Worm (Caenorhabditis elegans): ENCODE measurements around the gene Y54G9A.7.

Gene Y54G9A.7

DNA sequence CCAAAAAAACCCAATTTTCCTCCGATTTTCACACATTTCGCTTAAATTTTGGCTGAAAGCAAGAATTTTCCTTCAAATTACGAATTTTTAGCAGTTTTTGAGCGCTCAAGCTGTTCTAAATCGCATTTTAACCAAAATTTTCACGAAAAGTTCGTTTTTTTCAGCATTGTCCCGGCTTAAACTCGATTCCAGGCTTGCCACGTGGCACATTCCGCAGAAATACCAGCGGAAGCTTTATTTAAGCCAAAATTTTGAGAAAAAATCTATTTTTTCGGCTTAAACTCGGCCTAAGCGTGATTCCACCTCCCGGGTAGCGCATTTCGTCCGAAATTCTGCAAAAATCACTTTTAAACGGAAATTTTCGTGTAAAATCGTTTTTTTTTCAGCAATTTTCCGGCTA lies 1.8 kb downstream of the Y54G9A.7 start:
- TF ChIP-seq peb-1 (tag; optimal IDR thresholded peaks at IDR 0.05) = no peak
- TF ChIP-seq alr-1 (tag; optimal IDR thresholded peaks at IDR 0.05) = no peak
- no peak for TF ChIP-seq mbf-1 (tag; optimal IDR thresholded peaks at IDR 0.05)
- TF ChIP-seq sma-9 (GFP tag; optimal IDR thresholded peaks at IDR 0.05) = no peak
- TF ChIP-seq sma-9 (tag; optimal IDR thresholded peaks at IDR 0.05) = no peak
- no peak for TF ChIP-seq nhr-237 (tag; optimal IDR thresholded peaks at IDR 0.05)
- no peak for TF ChIP-seq ztf-4 (tag; optimal IDR thresholded peaks at IDR 0.05)
- no peak for TF ChIP-seq ceh-16 (tag; optimal IDR thresholded peaks at IDR 0.05)
- TF ChIP-seq fos-1 (tag; optimal IDR thresholded peaks at IDR 0.05) = no peak

DNA sequence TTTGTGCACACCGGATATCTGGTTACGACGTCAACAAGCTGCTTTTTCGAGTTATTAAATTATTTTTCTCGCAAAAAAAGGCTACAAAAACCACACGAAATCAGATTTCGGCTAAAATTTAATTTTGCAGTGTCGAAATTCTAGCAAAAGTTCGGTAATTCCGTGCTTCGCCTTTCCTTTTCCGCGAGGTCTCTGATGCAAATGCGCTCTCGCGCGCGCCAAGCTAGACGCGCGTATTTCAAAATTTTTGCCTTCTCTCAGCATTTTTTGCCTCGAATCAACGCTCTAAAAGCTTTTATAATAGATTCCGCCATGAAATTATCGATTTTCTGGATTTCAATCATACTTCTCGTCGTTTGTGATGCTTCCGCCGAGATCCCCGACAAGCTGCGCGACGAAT lies 2.8 kb downstream of the Y54G9A.7 start, which contains the start of gene Y54G9A.5:
Y54G9A.5 (plus strand) TSS at position 245 of the 400 bp plus-strand sequence.
- TF ChIP-seq elt-3 (tag; optimal IDR thresholded peaks at IDR 0.05) (no peak), unc-39 (tag; optimal IDR thresholded peaks at IDR 0.05) (no peak), peb-1 (tag; optimal IDR thresholded peaks at IDR 0.05) (no peak), aly-2 (tag; optimal IDR thresholded peaks at IDR 0.05) (no peak), unc-55 (GFP tag; optimal IDR thresholded peaks at IDR 0.05) (no peak), nhr-11 (tag; optimal IDR thresholded peaks at IDR 0.05) (no peak), sem-4 (tag; optimal IDR thresholded peaks at IDR 0.05) (no peak), ZK546.5 (tag; optimal IDR thresholded peaks at IDR 0.05) (no peak), ztf-11 (tag; optimal IDR thresholded peaks at IDR 0.05) (no peak), mdl-1 (tag; optimal IDR thresholded peaks at IDR 0.05) (no peak)

DNA sequence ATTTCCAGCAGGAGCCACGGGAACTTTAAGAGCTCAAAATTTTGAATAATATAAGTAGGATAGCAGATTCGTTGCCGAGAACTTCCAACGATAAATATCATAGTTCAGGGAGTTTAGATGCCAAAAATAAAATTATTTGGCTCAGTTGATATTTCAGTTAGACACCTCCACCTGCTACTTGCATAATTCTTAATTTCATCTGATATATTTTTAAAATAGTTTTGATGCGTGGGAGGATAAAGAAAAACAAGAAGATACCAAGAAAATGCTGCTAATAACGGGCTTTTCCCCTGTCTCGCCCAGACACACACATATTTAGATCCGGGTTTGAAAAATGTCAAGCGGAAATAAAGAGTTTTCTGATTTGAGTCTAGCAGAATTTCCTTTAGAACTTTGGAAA lies 4.4 kb downstream of the Y54G9A.7 start, which contains the start of gene sre-46:
sre-46 (minus strand) TSS at position 101 of the 400 bp plus-strand sequence.
- TF ChIP-seq nhr-6 (tag; optimal IDR thresholded peaks at IDR 0.05) (no peak), elt-1 (tag; optimal IDR thresholded peaks at IDR 0.05) (no peak), aly-2 (tag; optimal IDR thresholded peaks at IDR 0.05) (no peak), lsy-2 (tag; optimal IDR thresholded peaks at IDR 0.05) (no peak), zag-1 (tag; optimal IDR thresholded peaks at IDR 0.05) (no peak), gmeb-1 (tag; optimal IDR thresholded peaks at IDR 0.05) (no peak), mab-5 (tag; optimal IDR thresholded peaks at IDR 0.05) (no peak), ztf-1 (GFP tag; conservative IDR thresholded peaks at IDR 0.05) (no peak), blmp-1 (tag; optimal IDR thresholded peaks at IDR 0.05; ENCODE audit: insufficient read depth) (no peak), nhr-25 (tag; optimal IDR thresholded peaks at IDR 0.05) (no peak), mdl-1 (tag; optimal IDR thresholded peaks at IDR 0.05) (no peak), alr-1 (tag; optimal IDR thresholded peaks at IDR 0.05) (no peak), ceh-16 (tag; optimal IDR thresholded peaks at IDR 0.05) (no peak), ztf-11 (tag; optimal IDR thresholded peaks at IDR 0.05) (no peak), egl-27 (tag; optimal IDR thresholded peaks at IDR 0.05) (no peak), lin-13 (GFP tag; optimal IDR thresholded peaks at IDR 0.05) (no peak)

DNA sequence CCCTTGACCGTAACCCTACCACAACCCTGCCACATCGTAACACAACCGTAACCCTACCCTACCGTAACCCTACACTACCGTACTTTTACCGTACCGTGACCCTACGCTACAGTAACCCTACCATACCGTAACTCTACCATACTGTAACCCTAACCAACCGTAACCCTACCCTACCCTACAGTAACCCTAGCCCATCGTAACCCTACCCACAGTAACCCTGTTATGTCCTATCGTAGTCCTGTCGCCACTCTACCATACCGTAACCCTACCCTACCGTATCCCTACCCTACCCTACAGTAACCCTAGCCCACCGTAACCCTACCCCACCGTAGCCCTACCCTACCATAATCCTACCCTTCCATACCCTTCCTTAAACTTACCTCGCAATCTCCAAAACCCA lies 4.9 kb downstream of the Y54G9A.7 start:
- TF ChIP-seq F13H6.1 (tag; optimal IDR thresholded peaks at IDR 0.05) = no peak
- TF ChIP-seq snpc-4 (tag; optimal IDR thresholded peaks at IDR 0.05) = no peak
- no peak for TF ChIP-seq mbf-1 (tag; optimal IDR thresholded peaks at IDR 0.05)
- TF ChIP-seq elt-1 (tag; optimal IDR thresholded peaks at IDR 0.05) = no peak
- TF ChIP-seq nhr-237 (tag; optimal IDR thresholded peaks at IDR 0.05) = no peak
- no peak for TF ChIP-seq lsy-2 (tag; optimal IDR thresholded peaks at IDR 0.05)
- TF ChIP-seq gmeb-1 (tag; optimal IDR thresholded peaks at IDR 0.05) = no peak
- TF ChIP-seq unc-55 (GFP tag; optimal IDR thresholded peaks at IDR 0.05) = no peak
- no peak for TF ChIP-seq sem-4 (tag; optimal IDR thresholded peaks at IDR 0.05)
- no peak for TF ChIP-seq nhr-77 (tag; optimal IDR thresholded peaks at IDR 0.05)
- TF ChIP-seq peb-1 (tag; optimal IDR thresholded peaks at IDR 0.05) = no peak

DNA sequence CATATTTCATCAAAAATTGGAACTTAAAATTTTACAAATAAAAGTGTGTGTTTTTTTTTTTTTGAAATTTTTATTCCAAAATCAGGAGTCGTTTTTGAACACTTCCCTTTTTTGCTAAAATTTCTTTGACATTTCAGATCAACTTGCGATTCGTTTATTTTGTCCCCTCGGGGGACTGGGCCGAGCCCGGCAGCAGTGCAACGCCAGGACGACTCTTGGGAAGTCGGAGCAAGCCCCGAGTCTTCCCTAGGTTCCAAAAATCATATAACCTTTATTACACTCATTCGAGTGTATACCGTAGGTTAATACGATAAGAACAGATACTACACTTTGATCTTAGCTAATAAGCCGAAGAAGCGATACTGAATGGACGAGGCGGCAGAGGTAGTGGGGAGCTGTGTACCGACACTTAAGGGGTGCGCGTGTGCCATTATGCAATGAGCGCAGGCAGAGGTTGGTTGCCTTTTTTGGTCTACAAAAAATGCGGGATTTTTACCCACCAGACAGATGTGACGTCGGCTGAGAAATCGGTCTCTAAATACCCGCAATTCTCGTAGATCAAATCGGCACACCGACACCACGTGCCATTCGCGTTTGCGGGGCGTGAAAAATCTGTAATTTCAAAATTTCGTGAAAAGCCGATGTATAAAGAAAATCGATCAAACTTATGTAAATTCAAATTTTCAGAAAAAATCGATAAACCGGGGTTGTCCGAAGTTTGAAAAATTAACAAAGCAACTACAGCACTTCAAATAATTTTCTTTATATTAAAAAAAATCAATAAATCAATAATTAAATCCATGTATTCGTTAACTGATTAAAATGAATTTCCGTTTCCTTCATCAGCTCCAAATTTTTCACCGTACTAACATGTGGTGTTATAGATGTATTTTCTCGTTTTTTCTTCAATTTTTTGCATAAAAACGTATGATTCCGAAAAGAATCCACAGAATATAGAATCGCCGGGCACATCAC lies 7.9 kb downstream of the Y54G9A.7 start:
- TF ChIP-seq mab-5 (tag; optimal IDR thresholded peaks at IDR 0.05) (no peak), unc-55 (GFP tag; optimal IDR thresholded peaks at IDR 0.05) (no peak), ceh-16 (tag; optimal IDR thresholded peaks at IDR 0.05) (no peak), nhr-11 (tag; optimal IDR thresholded peaks at IDR 0.05) (no peak), lin-13 (GFP tag; optimal IDR thresholded peaks at IDR 0.05) (no peak), nhr-23 (tag; optimal IDR thresholded peaks at IDR 0.05) (no peak), ztf-11 (tag; optimal IDR thresholded peaks at IDR 0.05) (no peak), fos-1 (tag; optimal IDR thresholded peaks at IDR 0.05) (no peak), sma-9 (GFP tag; optimal IDR thresholded peaks at IDR 0.05) (no peak), sma-9 (tag; optimal IDR thresholded peaks at IDR 0.05) (no peak), nhr-12 (tag; optimal IDR thresholded peaks at IDR 0.05) (no peak), elt-1 (tag; optimal IDR thresholded peaks at IDR 0.05) (no peak), nhr-10 (tag; optimal IDR thresholded peaks at IDR 0.05) (no peak)

Measured in whole organism, L2 larva.